Worm (Caenorhabditis elegans): ENCODE results near the gene Y57G11C.14.

DNA sequence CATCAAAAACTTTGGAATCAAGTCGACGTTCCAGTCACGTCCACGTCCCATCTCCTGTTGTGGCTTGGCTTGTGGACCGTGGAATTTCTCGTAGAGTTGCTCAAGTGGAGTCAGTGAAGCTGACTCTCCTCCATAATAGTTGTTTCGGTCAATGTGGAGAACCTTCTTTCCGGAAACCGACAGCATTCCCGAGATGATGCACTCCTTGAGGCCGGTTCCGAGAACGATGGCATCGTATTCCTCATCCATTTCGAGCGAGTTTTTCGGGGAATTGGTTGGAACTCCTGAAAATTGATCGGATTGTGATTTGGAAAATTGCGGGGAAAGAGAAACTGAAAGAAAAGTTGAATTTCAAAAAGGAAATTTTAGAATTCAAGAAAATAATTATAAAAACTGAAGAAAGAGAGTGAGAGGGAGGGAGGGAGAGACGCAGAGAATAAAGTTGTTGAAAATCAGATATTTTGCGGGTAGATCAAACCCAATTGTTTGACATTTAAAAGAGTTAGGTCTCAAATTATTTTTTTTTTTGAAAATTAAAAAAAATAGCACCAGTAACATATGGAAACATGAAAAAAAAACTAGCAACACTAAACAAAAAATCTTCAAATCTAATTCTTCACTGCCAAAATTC is 6.4 kb upstream of the Y57G11C.14 start, which contains the start of gene gdi-1:
- TF ChIP-seq tab-1 (GFP tag; IDR thresholded peaks at IDR 0.05) (no peak), klf-2 (GFP tag; conservative IDR thresholded peaks at IDR 0.05) (no peak), med-1 (GFP tag; optimal IDR thresholded peaks at IDR 0.05; ENCODE audit: insufficient read depth) (no peak), ztf-23 (GFP tag; IDR thresholded peaks at IDR 0.05) (no peak), flt-1 (GFP tag; IDR thresholded peaks at IDR 0.05) (no peak), ztf-29 (GFP tag; IDR thresholded peaks at IDR 0.05) (no peak), T22C8.4 (GFP tag; IDR thresholded peaks at IDR 0.05) (no peak), ref-1 (GFP tag; conservative IDR thresholded peaks at IDR 0.05) (no peak), cog-1 (tag; optimal IDR thresholded peaks at IDR 0.05) (no peak)
